Fruit fly (Drosophila melanogaster): ENCODE results near the gene eIF4EHP.

dm6 chr3R:24130080-24130479 lies 21.3 kb upstream of the eIF4EHP start, which contains the start of the genes GatB and Tsc1:
- TF ChIP-seq fd96Ca (GFP tag; IDR thresholded peaks at IDR 0.05) = no peak
- TF ChIP-seq CG10348 (GFP tag; IDR thresholded peaks at IDR 0.05) = no peak
- no peak for TF ChIP-seq EcR (GFP tag; optimal IDR thresholded peaks at IDR 0.05)
- no peak for TF ChIP-seq CG14655 (GFP tag; optimal IDR thresholded peaks at IDR 0.05)
- no peak for TF ChIP-seq Pif1A (GFP tag; optimal IDR thresholded peaks at IDR 0.05)
- TF ChIP-seq Snoo (tag; optimal IDR thresholded peaks at IDR 0.05) = no peak
- TF ChIP-seq Ets98B (GFP tag; IDR thresholded peaks at IDR 0.05) = no peak

Data from whole organism, pupa.